Fruit fly (Drosophila melanogaster) whole organism, embryonic: ENCODE results near the gene sol.

ENCODE experiments used
- CG10267 ChIP-seq: fragments of 200-800 bp; sonication (Bioruptor generic); optimal IDR thresholded peaks from 2 replicates; lab custom pipeline; 2018; ENCODE audit warnings: missing biosample characterization, mild to moderate bottlenecking, missing genetic modification characterization, moderate library complexity
- CG10274 ChIP-seq: fragments of 200-800 bp; sonication (Bioruptor generic); optimal IDR thresholded peaks from 3 replicates; lab custom pipeline; 2017; ENCODE audit warnings: missing biosample characterization, mild to moderate bottlenecking, missing genetic modification characterization
- CG10321 ChIP-seq: fragments of 200-800 bp; sonication (Bioruptor generic); IDR thresholded peaks from 2 replicates; pipeline ENCODE4 v1.3.6; 2022; ENCODE audit warnings: missing biosample characterization, missing genetic modification characterization
- CG10959 ChIP-seq: fragments of 200-800 bp; sonication (Bioruptor generic); IDR thresholded peaks from 2 replicates; pipeline ENCODE4 v1.3.6; 2022; ENCODE audit warnings: missing biosample characterization, missing genetic modification characterization
- CG11085 ChIP-seq: fragments of 200-800 bp; sonication (Bioruptor generic); IDR thresholded peaks from 2 replicates; pipeline ENCODE4 v1.3.6; 2022; ENCODE audit warnings: missing biosample characterization, missing genetic modification characterization
- CG11247 ChIP-seq: fragments of 200-800 bp; sonication (Bioruptor generic); IDR thresholded peaks from 2 replicates; pipeline ENCODE4 v1.3.6; 2022; ENCODE audit warnings: missing biosample characterization, missing genetic modification characterization
- CG11723 ChIP-seq: fragments of 200-800 bp; sonication (Bioruptor generic); optimal IDR thresholded peaks from 2 replicates; lab custom pipeline; 2017; ENCODE audit warnings: missing biosample characterization, mild to moderate bottlenecking, missing genetic modification characterization
- CG12155 ChIP-seq: fragments of 200-800 bp; sonication (Bioruptor generic); optimal IDR thresholded peaks from 3 replicates; lab custom pipeline; 2016; ENCODE audit warnings: missing biosample characterization, missing genetic modification characterization
- CG13894 ChIP-seq: fragments of 200-800 bp; sonication (Bioruptor generic); optimal IDR thresholded peaks from 3 replicates; lab custom pipeline; 2018; ENCODE audit warnings: missing biosample characterization, mild to moderate bottlenecking, missing genetic modification characterization, moderate library complexity
- CG16779 ChIP-seq: fragments of 200-800 bp; sonication (Bioruptor generic); IDR thresholded peaks from 2 replicates; pipeline ENCODE4 v1.3.6; 2022; ENCODE audit warnings: missing biosample characterization, missing genetic modification characterization
- CG3407 ChIP-seq: fragments of 200-800 bp; sonication (Bioruptor generic); optimal IDR thresholded peaks from 2 replicates; lab custom pipeline; 2018; ENCODE audit warnings: missing biosample characterization, mild to moderate bottlenecking, missing genetic modification characterization
- CG34224 ChIP-seq: fragments of 200-800 bp; sonication (Bioruptor generic); IDR thresholded peaks from 3 replicates; pipeline ENCODE4 v1.3.6; 2022; ENCODE audit warnings: missing biosample characterization, missing genetic modification characterization; ENCODE audit not compliant: partially characterized antibody
- CG4328 ChIP-seq: fragments of 200-800 bp; sonication (Bioruptor generic); optimal IDR thresholded peaks from 3 replicates; lab custom pipeline; 2017; ENCODE audit warnings: missing biosample characterization, missing genetic modification reagents, missing genetic modification characterization
- CG4820 ChIP-seq: fragments of 200-800 bp; sonication (Bioruptor generic); optimal IDR thresholded peaks from 3 replicates; lab custom pipeline; 2016; ENCODE audit warnings: missing biosample characterization, missing genetic modification characterization
- CG5245 ChIP-seq: fragments of 200-800 bp; sonication (Bioruptor generic); optimal IDR thresholded peaks from 3 replicates; lab custom pipeline; 2016; ENCODE audit warnings: missing biosample characterization, missing genetic modification characterization
- CG6683 ChIP-seq: fragments of 200-800 bp; sonication (Bioruptor generic); optimal IDR thresholded peaks from 2 replicates; lab custom pipeline; 2017; ENCODE audit warnings: missing biosample characterization, mild to moderate bottlenecking, missing genetic modification characterization, missing genetic modification reagents
- CG7745 ChIP-seq: fragments of 200-800 bp; sonication (Bioruptor generic); optimal IDR thresholded peaks from 2 replicates; lab custom pipeline; 2018; ENCODE audit warnings: missing biosample characterization, mild to moderate bottlenecking, missing genetic modification characterization, moderate library complexity
- CG9437 ChIP-seq: fragments of 200-800 bp; sonication (Bioruptor generic); optimal IDR thresholded peaks from 2 replicates; lab custom pipeline; 2018; ENCODE audit warnings: missing biosample characterization, mild to moderate bottlenecking, missing genetic modification characterization
- CHES-1-like ChIP-seq: fragments of 200-800 bp; sonication (Bioruptor generic); optimal IDR thresholded peaks from 2 replicates; lab custom pipeline; 2016; ENCODE audit warnings: missing biosample characterization, missing genetic modification characterization
- Dip3 ChIP-seq: fragments of 200-800 bp; sonication (Bioruptor generic); optimal IDR thresholded peaks from 3 replicates; lab custom pipeline; 2016; ENCODE audit warnings: missing biosample characterization, missing genetic modification characterization
- H15 ChIP-seq: fragments of 200-800 bp; sonication (Bioruptor generic); IDR thresholded peaks from 3 replicates; pipeline ENCODE4 v1.3.6; 2022; ENCODE audit warnings: missing biosample characterization, missing genetic modification characterization
- H2.0 ChIP-seq: fragments of 200-800 bp; sonication (Bioruptor generic); IDR thresholded peaks from 2 replicates; pipeline ENCODE4 v1.3.6; 2022; ENCODE audit warnings: missing biosample characterization, missing genetic modification characterization
- HHEX ChIP-seq: fragments of 200-800 bp; sonication (Bioruptor generic); optimal IDR thresholded peaks from 3 replicates; lab custom pipeline; 2017; ENCODE audit warnings: missing biosample characterization, mild to moderate bottlenecking, missing genetic modification characterization, missing genetic modification reagents
- Hr3 ChIP-seq: fragments of 200-800 bp; sonication (Bioruptor generic); optimal IDR thresholded peaks from 3 replicates; lab custom pipeline; 2016; ENCODE audit warnings: missing biosample characterization, missing genetic modification characterization
- Hsf ChIP-seq: fragments of 200-800 bp; sonication (Bioruptor generic); optimal IDR thresholded peaks from 3 replicates; lab custom pipeline; 2016; ENCODE audit warnings: missing biosample characterization, missing genetic modification characterization
- MBD-R2 ChIP-seq: fragments of 200-800 bp; sonication (Bioruptor generic); IDR thresholded peaks from 2 replicates; pipeline ENCODE4 v1.3.6; 2022; ENCODE audit warnings: missing biosample characterization, missing genetic modification characterization
- Oaz ChIP-seq: fragments of 200-800 bp; sonication (Bioruptor generic); IDR thresholded peaks from 2 replicates; pipeline ENCODE4 v1.3.6; 2022; ENCODE audit warnings: missing biosample characterization, missing genetic modification characterization
- Rfx ChIP-seq: fragments of 200-800 bp; sonication (Bioruptor generic); IDR thresholded peaks from 2 replicates; pipeline ENCODE4 v1.3.6; 2022; ENCODE audit warnings: missing biosample characterization, missing genetic modification characterization
- Six4 ChIP-seq: fragments of 200-800 bp; sonication (Bioruptor generic); optimal IDR thresholded peaks from 2 replicates; lab custom pipeline; 2016; ENCODE audit warnings: missing biosample characterization, missing genetic modification characterization
- Usf ChIP-seq: fragments of 200-800 bp; sonication (Bioruptor generic); optimal IDR thresholded peaks from 2 replicates; lab custom pipeline; 2017; ENCODE audit warnings: missing genotype, missing biosample characterization, missing genetic modification characterization
- bab2 ChIP-seq: fragments of 200-800 bp; sonication (Bioruptor generic); optimal IDR thresholded peaks from 2 replicates; lab custom pipeline; 2016; ENCODE audit warnings: missing biosample characterization, missing genetic modification characterization
- bcd ChIP-seq: fragments of 200-800 bp; sonication (Bioruptor generic); optimal IDR thresholded peaks from 2 replicates; lab custom pipeline; 2017; ENCODE audit warnings: missing biosample characterization, mild to moderate bottlenecking, missing genetic modification characterization
- bsh ChIP-seq, 2 experiments: fragments of 200-800 bp; sonication (Bioruptor generic); optimal IDR thresholded peaks; 2 replicates each; lab custom pipeline; 2017 to 2018; ENCODE audit warnings: mild to moderate bottlenecking in 2 of 2, missing biosample characterization in 2 of 2, missing genetic modification characterization in 2 of 2, moderate library complexity in 1 of 2
- cwo ChIP-seq: fragments of 200-800 bp; sonication (Bioruptor generic); optimal IDR thresholded peaks from 3 replicates; lab custom pipeline; 2017; ENCODE audit warnings: missing biosample characterization, missing genetic modification characterization, mild to moderate bottlenecking, moderate library complexity, missing genetic modification reagents
- dpn ChIP-seq, 2 experiments: fragments of 200-800 bp; sonication (Bioruptor generic); optimal IDR thresholded peaks; 3 replicates each; lab custom pipeline; 2016; ENCODE audit warnings: missing biosample characterization in 2 of 2, missing genetic modification characterization in 2 of 2
- esg ChIP-seq: fragments of 200-800 bp; sonication (Bioruptor generic); conservative IDR thresholded peaks from 2 replicates; pipeline ENCODE4 v1.3.6; 2022; ENCODE audit warnings: missing biosample characterization, missing genetic modification characterization
- fd64A ChIP-seq: fragments of 200-800 bp; sonication (Bioruptor generic); optimal IDR thresholded peaks from 3 replicates; lab custom pipeline; 2018; ENCODE audit warnings: missing biosample characterization, mild to moderate bottlenecking, missing genetic modification characterization
- gce ChIP-seq: fragments of 200-800 bp; sonication (Bioruptor generic); IDR thresholded peaks from 3 replicates; pipeline ENCODE4 v1.3.6; 2022; ENCODE audit warnings: missing biosample characterization, missing genetic modification characterization
- gro ChIP-seq: fragments of 200-800 bp; sonication (Bioruptor generic); optimal IDR thresholded peaks from 2 replicates; lab custom pipeline; 2016; ENCODE audit warnings: missing biosample characterization, missing genetic modification characterization
- gsb-n ChIP-seq: fragments of 200-800 bp; sonication (Bioruptor generic); optimal IDR thresholded peaks from 3 replicates; lab custom pipeline; 2018; ENCODE audit warnings: missing biosample characterization, mild to moderate bottlenecking, missing genetic modification characterization
- hb ChIP-seq: fragments of 200-800 bp; sonication (Bioruptor generic); IDR thresholded peaks from 3 replicates; pipeline ENCODE4 v1.3.6; 2022; ENCODE audit warnings: missing biosample characterization, missing genetic modification characterization; ENCODE audit not compliant: partially characterized antibody
- nau ChIP-seq: fragments of 200-800 bp; sonication (Bioruptor generic); optimal IDR thresholded peaks from 3 replicates; lab custom pipeline; 2017; ENCODE audit warnings: missing biosample characterization, mild to moderate bottlenecking, missing genetic modification characterization, missing genetic modification reagents
- nmo ChIP-seq: fragments of 200-800 bp; sonication (Bioruptor generic); optimal IDR thresholded peaks from 2 replicates; lab custom pipeline; 2018; ENCODE audit warnings: missing biosample characterization, mild to moderate bottlenecking, missing genetic modification characterization, moderate library complexity
- run ChIP-seq: fragments of 200-800 bp; sonication (Bioruptor generic); optimal IDR thresholded peaks from 3 replicates; lab custom pipeline; 2018; ENCODE audit warnings: missing biosample characterization, mild to moderate bottlenecking, missing genetic modification characterization
- seq ChIP-seq: fragments of 200-800 bp; sonication (Bioruptor generic); IDR thresholded peaks from 2 replicates; pipeline ENCODE4 v1.3.6; 2022; ENCODE audit warnings: missing biosample characterization, missing genetic modification characterization
- sima ChIP-seq: fragments of 200-800 bp; sonication (Bioruptor generic); optimal IDR thresholded peaks from 2 replicates; lab custom pipeline; 2016; ENCODE audit warnings: missing biosample characterization, missing genetic modification characterization
- sr ChIP-seq: fragments of 200-800 bp; sonication (Bioruptor generic); IDR thresholded peaks from 3 replicates; pipeline ENCODE4 v1.3.6; 2022; ENCODE audit warnings: missing biosample characterization, missing genetic modification characterization
- ssp ChIP-seq: fragments of 200-800 bp; sonication (Bioruptor generic); IDR thresholded peaks from 2 replicates; pipeline ENCODE4 v1.3.6; 2022; ENCODE audit warnings: missing biosample characterization, missing genetic modification characterization
- stc ChIP-seq: fragments of 200-800 bp; sonication (Bioruptor generic); IDR thresholded peaks from 2 replicates; pipeline ENCODE4 v1.3.6; 2022; ENCODE audit warnings: missing biosample characterization, missing genetic modification characterization
- tio ChIP-seq: fragments of 200-800 bp; sonication (Bioruptor generic); optimal IDR thresholded peaks from 2 replicates; lab custom pipeline; 2017; ENCODE audit warnings: missing biosample characterization, missing genetic modification characterization, inconsistent platforms
- zen2 ChIP-seq: fragments of 200-800 bp; sonication (Bioruptor generic); IDR thresholded peaks from 3 replicates; pipeline ENCODE4 v1.3.6; 2022; ENCODE audit warnings: missing biosample characterization, missing genetic modification characterization; ENCODE audit not compliant: partially characterized antibody

sol gene

DNA sequence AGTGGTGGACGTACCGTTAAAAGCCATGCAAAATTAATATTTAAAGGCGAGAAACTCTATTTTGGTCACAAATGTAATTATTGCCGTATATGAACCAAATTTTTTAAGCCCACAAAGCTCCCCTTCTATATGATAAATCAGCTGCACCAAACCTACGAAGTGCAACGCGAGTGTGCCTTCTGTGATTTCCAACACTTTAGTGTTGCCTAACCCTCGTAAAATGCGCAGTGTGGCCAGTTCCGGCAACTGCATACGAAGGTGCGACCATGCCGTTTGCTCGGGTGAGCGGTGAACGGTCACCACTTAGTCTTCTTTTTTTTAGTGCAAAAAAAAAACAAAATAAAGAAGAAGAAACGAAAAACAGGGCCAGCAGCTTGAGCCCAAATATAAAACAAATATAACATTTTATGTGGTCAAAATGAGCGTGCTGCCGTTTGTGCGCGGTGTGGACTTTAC, 10.6 kb upstream of the sol start, which contains the start of the genes tty and fliI (continued):
- peak; percentile 85 for TF ChIP-seq CHES-1-like (GFP tag; lab: Kevin White, UChicago)
- TF ChIP-seq MBD-R2 = peak; percentile 89
- TF ChIP-seq nau (GFP tag; lab: Kevin White, UChicago) = no peak
- TF ChIP-seq CG12155 (GFP tag; lab: Kevin White, UChicago) = peak; percentile 78
- TF ChIP-seq gro (GFP tag; lab: Kevin White, UChicago) = peak; percentile 84
- TF ChIP-seq esg = peak; percentile 86
- TF ChIP-seq Rfx (GFP tag; lab: Robert Waterston, UW) = peak; percentile 94
- peak; percentile 21 for TF ChIP-seq sima (GFP tag; lab: Kevin White, UChicago)
- peak; percentile 39 for TF ChIP-seq CG13894 (tag; lab: Kevin White, UChicago)
- TF ChIP-seq CG11085 (GFP tag; lab: Robert Waterston, UW) = peak; percentile 83
- TF ChIP-seq CG10959 (GFP tag; lab: Robert Waterston, UW) = peak; percentile 77
- peak; percentile 28 for TF ChIP-seq fd64A (GFP tag; lab: Kevin White, UChicago)
- peak; percentile 80 for TF ChIP-seq gce (GFP tag; lab: Robert Waterston, UW)
- peak; percentile 90 for TF ChIP-seq CG10267 (tag; lab: Kevin White, UChicago)
- TF ChIP-seq CG7745 (tag; lab: Kevin White, UChicago) = no peak
- peak; percentile 87 for TF ChIP-seq nmo
- TF ChIP-seq CG10321 (GFP tag; lab: Robert Waterston, UW) = peak; percentile 49; the same call in 1 of the 2 replicates
- TF ChIP-seq CG3407 (GFP tag; lab: Kevin White, UChicago) = peak; percentile 66
- TF ChIP-seq ssp (GFP tag; lab: Robert Waterston, UW) = peak; percentile 74
- TF ChIP-seq H2.0 (GFP tag; lab: Robert Waterston, UW) = peak; percentile 91
- TF ChIP-seq stc (GFP tag; lab: Robert Waterston, UW) = peak; percentile 81
- TF ChIP-seq bcd (GFP tag; lab: Kevin White, UChicago) = peak; percentile 83
- peak; percentile 52; the same call in 1 of the 3 replicates for TF ChIP-seq sr
- no peak for TF ChIP-seq CG4328 (GFP tag; lab: Kevin White, UChicago)
- TF ChIP-seq Dip3 = peak; percentile 86
- TF ChIP-seq bsh (GFP tag; optimal IDR thresholded peaks at IDR 0.05; lab: Kevin White, UChicago) = peak; percentile 75 to 96
- TF ChIP-seq Six4 = peak; percentile 39
- no peak for TF ChIP-seq tio (GFP tag; lab: Kevin White, UChicago)
- TF ChIP-seq H15 = peak; percentile 85
- peak; percentile 81 for TF ChIP-seq bab2 (GFP tag; lab: Kevin White, UChicago)
- TF ChIP-seq HHEX (GFP tag; lab: Kevin White, UChicago) = peak; percentile 77
- peak; percentile 53; the same call in 1 of the 2 replicates for TF ChIP-seq CG16779 (GFP tag; lab: Robert Waterston, UW)
- peak; percentile 20 for TF ChIP-seq run (tag; lab: Kevin White, UChicago)
- TF ChIP-seq Hr3 (GFP tag; lab: Kevin White, UChicago) = peak; percentile 77
- peak; percentile 27 for TF ChIP-seq Usf (GFP tag; lab: Kevin White, UChicago)
- no peak for TF ChIP-seq hb (GFP tag; lab: Robert Waterston, UW)
- TF ChIP-seq Oaz (GFP tag; lab: Robert Waterston, UW) = peak; percentile 68
- peak; percentile 62 for TF ChIP-seq CG5245 (GFP tag; lab: Kevin White, UChicago)
- TF ChIP-seq CG11247 = peak; percentile 90
- peak; percentile 83 to 85 for TF ChIP-seq dpn (GFP tag; optimal IDR thresholded peaks at IDR 0.05; lab: Kevin White, UChicago)
- TF ChIP-seq CG10274 (GFP tag; lab: Kevin White, UChicago) = peak; percentile 26
- no peak for TF ChIP-seq zen2 (GFP tag; lab: Robert Waterston, UW)
- peak; percentile 71 for TF ChIP-seq CG4820
- TF ChIP-seq CG6683 (GFP tag; lab: Kevin White, UChicago) = peak; percentile 30
- TF ChIP-seq Hsf = peak; percentile 89
- peak; percentile 60 for TF ChIP-seq cwo (GFP tag; lab: Kevin White, UChicago)
- TF ChIP-seq gsb-n (tag; lab: Kevin White, UChicago) = peak; percentile 70
- peak; percentile 79 for TF ChIP-seq seq (GFP tag; lab: Robert Waterston, UW)
- TF ChIP-seq CG9437 = peak; percentile 58
- peak; percentile 28 for TF ChIP-seq CG11723 (GFP tag; lab: Kevin White, UChicago)
- no peak for TF ChIP-seq CG34224
